Fruit fly (Drosophila melanogaster) whole organism, prepupa: ENCODE measurements around the gene CG15258.

Experiments used
- CG10631 ChIP-seq: fragments of 200-800 bp; sonication (Bioruptor generic); optimal IDR thresholded peaks from 2 replicates; lab custom pipeline; 2016; ENCODE audit warnings: missing biosample characterization, missing genetic modification characterization
- CG10669 ChIP-seq: fragments of 200-800 bp; sonication (Bioruptor generic); optimal IDR thresholded peaks from 3 replicates; lab custom pipeline; 2018; ENCODE audit warnings: missing biosample characterization, mild to moderate bottlenecking, missing genetic modification characterization, moderate library complexity
- CG11294 ChIP-seq: fragments of 200-800 bp; sonication (Bioruptor generic); IDR thresholded peaks from 2 replicates; pipeline ENCODE4 v1.3.6; 2022; ENCODE audit warnings: missing biosample characterization, missing genetic modification characterization
- CG11762 ChIP-seq: fragments of 200-800 bp; sonication (Bioruptor generic); optimal IDR thresholded peaks from 3 replicates; lab custom pipeline; 2016; ENCODE audit warnings: missing biosample characterization, missing genetic modification characterization; ENCODE audit not compliant: insufficient read depth
- CG15336 ChIP-seq: fragments of 200-800 bp; sonication (Bioruptor generic); IDR thresholded peaks from 2 replicates; pipeline ENCODE4 v1.3.6; 2022; ENCODE audit warnings: missing biosample characterization, missing genetic modification characterization
- CG16779 ChIP-seq: fragments of 200-800 bp; sonication (Bioruptor generic); optimal IDR thresholded peaks from 3 replicates; lab custom pipeline; 2017; ENCODE audit warnings: missing biosample characterization, mild to moderate bottlenecking, missing genetic modification characterization
- CG3032 ChIP-seq: fragments of 200-800 bp; optimal IDR thresholded peaks from 2 replicates; lab custom pipeline; 2019; ENCODE audit warnings: missing biosample characterization, mild to moderate bottlenecking, missing genetic modification characterization, moderate library complexity
- CG31627 ChIP-seq: fragments of 200-800 bp; sonication (Bioruptor generic); optimal IDR thresholded peaks from 3 replicates; lab custom pipeline; 2016; ENCODE audit warnings: missing biosample characterization, missing genetic modification characterization
- CG32006 ChIP-seq: fragments of 200-800 bp; sonication (Bioruptor generic); optimal IDR thresholded peaks from 3 replicates; lab custom pipeline; 2017; ENCODE audit warnings: missing biosample characterization, mild to moderate bottlenecking, missing genetic modification characterization
- CG34406 ChIP-seq: fragments of 200-800 bp; sonication (Bioruptor generic); optimal IDR thresholded peaks from 3 replicates; lab custom pipeline; 2016; ENCODE audit warnings: missing biosample characterization, missing genetic modification characterization
- CG3919 ChIP-seq: fragments of 200-800 bp; sonication (Bioruptor generic); optimal IDR thresholded peaks from 3 replicates; lab custom pipeline; 2016; ENCODE audit warnings: missing biosample characterization, missing genetic modification characterization
- CG4318 ChIP-seq: fragments of 200-800 bp; sonication (Bioruptor generic); optimal IDR thresholded peaks from 3 replicates; lab custom pipeline; 2017; ENCODE audit warnings: missing biosample characterization, mild to moderate bottlenecking, missing genetic modification characterization
- CG6163 ChIP-seq: fragments of 200-800 bp; sonication (Bioruptor generic); IDR thresholded peaks from 3 replicates; pipeline ENCODE4 v1.3.6; 2022; ENCODE audit warnings: missing biosample characterization, missing genetic modification characterization
- CG6276 ChIP-seq: fragments of 200-800 bp; sonication (Bioruptor generic); optimal IDR thresholded peaks from 2 replicates; lab custom pipeline; 2017; ENCODE audit warnings: missing biosample characterization, mild to moderate bottlenecking, missing genetic modification characterization
- CG6792 ChIP-seq: fragments of 200-800 bp; sonication (Bioruptor generic); optimal IDR thresholded peaks from 3 replicates; lab custom pipeline; 2016; ENCODE audit warnings: missing biosample characterization, missing genetic modification characterization
- CG7368 ChIP-seq: fragments of 200-800 bp; sonication (Bioruptor generic); optimal IDR thresholded peaks from 3 replicates; lab custom pipeline; 2016; ENCODE audit warnings: missing biosample characterization, missing genetic modification characterization
- CG8119 ChIP-seq: fragments of 200-800 bp; sonication (Bioruptor generic); IDR thresholded peaks from 3 replicates; pipeline ENCODE4 v1.3.6; 2022; ENCODE audit warnings: missing biosample characterization, missing genetic modification characterization
- CG8319 ChIP-seq: fragments of 200-800 bp; sonication (Bioruptor generic); optimal IDR thresholded peaks from 3 replicates; lab custom pipeline; 2016; ENCODE audit warnings: missing biosample characterization, missing genetic modification characterization
- CG8632 ChIP-seq: fragments of 200-800 bp; sonication (Bioruptor generic); optimal IDR thresholded peaks from 3 replicates; lab custom pipeline; 2016; ENCODE audit warnings: missing biosample characterization, missing genetic modification characterization
- CG9139 ChIP-seq: fragments of 200-800 bp; sonication (Bioruptor generic); optimal IDR thresholded peaks from 3 replicates; lab custom pipeline; 2017; ENCODE audit warnings: missing biosample characterization, mild to moderate bottlenecking, missing genetic modification characterization
- Eip75B ChIP-seq: fragments of 200-800 bp; sonication (Bioruptor generic); optimal IDR thresholded peaks from 3 replicates; lab custom pipeline; 2016; ENCODE audit warnings: missing biosample characterization, missing genetic modification characterization
- Eip78C ChIP-seq: fragments of 200-800 bp; sonication (Bioruptor generic); peaks from one replicate; lab custom pipeline; 2016; ENCODE audit warnings: missing biosample characterization, missing genetic modification characterization
- Eip93F ChIP-seq: fragments of 200-800 bp; sonication (Bioruptor generic); optimal IDR thresholded peaks from 2 replicates; lab custom pipeline; 2016; ENCODE audit warnings: missing biosample characterization, mild to moderate bottlenecking, missing genetic modification characterization
- Ets21C ChIP-seq: fragments of 200-800 bp; sonication (Bioruptor generic); optimal IDR thresholded peaks from 3 replicates; lab custom pipeline; 2016; ENCODE audit warnings: missing biosample characterization, missing genetic modification characterization
- Gug ChIP-seq: fragments of 200-800 bp; sonication (Bioruptor generic); IDR thresholded peaks from 2 replicates; pipeline ENCODE4 v1.3.6; 2022; ENCODE audit warnings: missing biosample characterization, missing genetic modification characterization
- Hr38 ChIP-seq: sonication (Bioruptor generic); optimal IDR thresholded peaks from 2 replicates; lab custom pipeline; 2016; ENCODE audit warnings: missing biosample characterization, missing genetic modification characterization
- Hr39 ChIP-seq: fragments of 200-800 bp; sonication (Bioruptor generic); optimal IDR thresholded peaks from 2 replicates; lab custom pipeline; 2016; ENCODE audit warnings: missing biosample characterization, missing genetic modification characterization
- Lpt ChIP-seq: fragments of 200-800 bp; sonication (Bioruptor generic); optimal IDR thresholded peaks from 3 replicates; lab custom pipeline; 2016; ENCODE audit warnings: missing biosample characterization, missing genetic modification characterization
- Met ChIP-seq: fragments of 200-800 bp; sonication (Bioruptor generic); optimal IDR thresholded peaks from 3 replicates; lab custom pipeline; 2016; ENCODE audit warnings: missing biosample characterization, missing genetic modification characterization
- OdsH ChIP-seq: fragments of 200-800 bp; sonication (Bioruptor generic); optimal IDR thresholded peaks from 3 replicates; lab custom pipeline; 2016; ENCODE audit warnings: missing biosample characterization, missing genetic modification characterization
- Smox ChIP-seq: fragments of 200-800 bp; sonication (Bioruptor generic); optimal IDR thresholded peaks from 3 replicates; lab custom pipeline; 2016; ENCODE audit warnings: missing biosample characterization, missing genetic modification characterization
- Sox102F ChIP-seq: fragments of 200-800 bp; sonication (Bioruptor generic); optimal IDR thresholded peaks from 2 replicates; lab custom pipeline; 2016; ENCODE audit warnings: missing biosample characterization, mild to moderate bottlenecking, missing genetic modification characterization
- Sox14 ChIP-seq: fragments of 200-800 bp; sonication (Bioruptor generic); optimal IDR thresholded peaks from 3 replicates; lab custom pipeline; 2016; ENCODE audit warnings: missing biosample characterization, missing genetic modification characterization
- Sox15 ChIP-seq: fragments of 200-800 bp; sonication (Bioruptor generic); optimal IDR thresholded peaks from 3 replicates; lab custom pipeline; 2016; ENCODE audit warnings: missing biosample characterization, missing genetic modification characterization
- achi ChIP-seq: fragments of 200-800 bp; sonication (Bioruptor generic); optimal IDR thresholded peaks from 3 replicates; lab custom pipeline; 2016; ENCODE audit warnings: missing biosample characterization, missing genetic modification characterization
- acj6 ChIP-seq: fragments of 200-800 bp; sonication (Bioruptor generic); optimal IDR thresholded peaks from 3 replicates; lab custom pipeline; 2016; ENCODE audit warnings: missing biosample characterization, missing genetic modification characterization
- cyc ChIP-seq: fragments of 200-800 bp; sonication (Bioruptor generic); optimal IDR thresholded peaks from 3 replicates; lab custom pipeline; 2016; ENCODE audit warnings: missing biosample characterization, missing genetic modification characterization
- dac ChIP-seq: fragments of 200-800 bp; sonication (Bioruptor generic); optimal IDR thresholded peaks from 2 replicates; lab custom pipeline; 2017; ENCODE audit warnings: missing biosample characterization, mild to moderate bottlenecking, missing genetic modification characterization
- dsx ChIP-seq: fragments of 200-800 bp; optimal IDR thresholded peaks from 3 replicates; lab custom pipeline; 2019; ENCODE audit warnings: missing biosample characterization, mild to moderate bottlenecking, missing genetic modification characterization, moderate library complexity; ENCODE audit not compliant: poor library complexity, severe bottlenecking
- eg ChIP-seq: fragments of 200-800 bp; sonication (Bioruptor generic); IDR thresholded peaks from 3 replicates; pipeline ENCODE4 v1.3.6; 2022; ENCODE audit warnings: missing biosample characterization, missing genetic modification characterization
- fd59A ChIP-seq: fragments of 200-800 bp; sonication (Bioruptor generic); optimal IDR thresholded peaks from 2 replicates; lab custom pipeline; 2017; ENCODE audit warnings: missing biosample characterization, mild to moderate bottlenecking, missing genetic modification characterization, missing genetic modification reagents
- fkh ChIP-seq: fragments of 200-800 bp; sonication (Bioruptor generic); optimal IDR thresholded peaks from 3 replicates; lab custom pipeline; 2017; ENCODE audit warnings: missing biosample characterization, mild to moderate bottlenecking, missing genetic modification characterization, moderate library complexity
- net ChIP-seq: fragments of 200-800 bp; sonication (Bioruptor generic); optimal IDR thresholded peaks from 3 replicates; lab custom pipeline; 2016; ENCODE audit warnings: missing biosample characterization, missing genetic modification characterization
- salr ChIP-seq, 2 experiments: fragments of 200-800 bp; sonication (Bioruptor generic); optimal IDR thresholded peaks; 3 replicates each; lab custom pipeline; 2016 to 2018; ENCODE audit warnings: missing biosample characterization in 2 of 2, missing genetic modification characterization in 2 of 2, mild to moderate bottlenecking in 1 of 2
- spab ChIP-seq: fragments of 200-800 bp; sonication (Bioruptor generic); optimal IDR thresholded peaks from 2 replicates; lab custom pipeline; 2017; ENCODE audit warnings: missing biosample characterization, mild to moderate bottlenecking, missing genetic modification characterization, missing genetic modification reagents
- ss ChIP-seq, 2 experiments: fragments of 200-800 bp; sonication (Bioruptor generic); optimal IDR thresholded peaks; 2 replicates in 1 of 2; 3 replicates in 1 of 2; lab custom pipeline; 2017 to 2018; ENCODE audit warnings: mild to moderate bottlenecking in 2 of 2, missing biosample characterization in 2 of 2, missing genetic modification characterization in 2 of 2, moderate library complexity in 1 of 2
- svp ChIP-seq: fragments of 200-800 bp; sonication (Bioruptor generic); peaks from one replicate; lab custom pipeline; 2016; ENCODE audit warnings: missing biosample characterization, missing genetic modification characterization
- topi ChIP-seq: fragments of 200-800 bp; sonication (Bioruptor generic); optimal IDR thresholded peaks from 3 replicates; lab custom pipeline; 2016; ENCODE audit warnings: missing biosample characterization, missing genetic modification characterization
- vri ChIP-seq: fragments of 200-800 bp; sonication (Bioruptor generic); optimal IDR thresholded peaks from 3 replicates; lab custom pipeline; 2016; ENCODE audit warnings: missing biosample characterization, mild to moderate bottlenecking, missing genetic modification characterization

Gene CG15258

DNA sequence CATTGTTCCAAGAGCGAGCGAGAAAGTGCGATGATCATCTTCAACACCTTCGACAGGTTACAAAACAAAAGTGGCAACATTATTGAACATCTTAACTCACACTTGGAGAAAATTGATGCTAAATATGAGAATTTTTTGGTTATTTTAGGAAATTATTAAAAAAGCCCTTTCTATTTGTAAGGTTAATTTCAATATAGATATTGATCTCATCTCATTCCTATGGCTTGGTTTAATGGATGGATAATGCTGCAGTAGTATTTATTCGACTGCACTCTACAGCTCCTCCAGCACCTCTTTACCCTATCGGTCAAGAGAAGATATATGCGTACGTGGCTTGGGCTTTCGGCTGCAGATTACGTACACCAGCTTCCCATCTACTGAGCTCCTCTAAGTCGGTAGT, 25.3 kb upstream of the CG15258 start (continued):
- TF ChIP-seq Eip75B = peak; percentile 29
- TF ChIP-seq CG6276 = no peak
- peak in 1 of 2 experiments; percentile 35 for TF ChIP-seq ss (GFP tag; optimal IDR thresholded peaks at IDR 0.05; lab: Kevin White, UChicago)
- TF ChIP-seq Sox102F (GFP tag; lab: Kevin White, UChicago) = peak; percentile 40
- no peak for TF ChIP-seq CG7368 (GFP tag; lab: Kevin White, UChicago)
- peak; percentile 58 for TF ChIP-seq Met (GFP tag; lab: Kevin White, UChicago)
- no peak for TF ChIP-seq Sox15 (GFP tag; lab: Kevin White, UChicago)
- TF ChIP-seq CG6792 (GFP tag; lab: Kevin White, UChicago) = peak; percentile 4
- TF ChIP-seq eg (GFP tag; lab: Robert Waterston, UW) = no peak
- TF ChIP-seq Lpt (GFP tag; lab: Kevin White, UChicago) = no peak
- peak; percentile 44 for TF ChIP-seq CG31627 (GFP tag; lab: Kevin White, UChicago)
- peak; percentile 79 for TF ChIP-seq svp (GFP tag; lab: Kevin White, UChicago)
- TF ChIP-seq vri = no peak
- TF ChIP-seq, all 60 proteins: peak for 34

DNA sequence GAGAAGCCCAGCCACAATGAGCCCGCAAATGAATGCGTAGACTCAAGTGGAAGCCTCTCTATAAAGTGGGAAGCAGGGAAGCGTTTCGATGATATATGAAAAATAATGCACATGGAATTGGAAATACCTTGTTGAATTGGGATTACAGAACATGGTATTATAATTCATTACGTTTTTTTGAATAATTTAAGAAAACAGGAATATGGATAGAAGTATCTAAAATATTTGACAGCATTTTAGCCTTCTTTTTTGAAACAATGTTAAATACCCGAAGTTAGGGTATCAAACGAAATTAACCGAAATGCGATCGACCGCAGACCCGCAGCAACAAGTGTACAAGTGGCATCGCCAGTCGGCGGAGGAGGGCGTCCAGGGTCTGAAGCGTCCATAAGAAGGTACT, 24.6 kb upstream of the CG15258 start:
- TF ChIP-seq CG32006 (GFP tag; lab: Kevin White, UChicago) = no peak
- peak; percentile 82 for TF ChIP-seq topi
- peak; percentile 26 for TF ChIP-seq Eip93F
- peak; percentile 65 for TF ChIP-seq Ets21C (GFP tag; lab: Kevin White, UChicago)
- peak; percentile 62 for TF ChIP-seq CG34406 (GFP tag; lab: Kevin White, UChicago)
- TF ChIP-seq CG10669 (GFP tag; lab: Kevin White, UChicago) = peak; percentile 85
- peak; percentile 81 for TF ChIP-seq Smox (GFP tag; lab: Kevin White, UChicago)
- peak; percentile 73 for TF ChIP-seq CG6792 (GFP tag; lab: Kevin White, UChicago)
- peak; percentile 84 for TF ChIP-seq dsx
- peak; percentile 75 for TF ChIP-seq acj6 (GFP tag; lab: Kevin White, UChicago)
- TF ChIP-seq net (GFP tag; lab: Kevin White, UChicago) = peak; percentile 19
- peak; percentile 48 for TF ChIP-seq CG7368 (GFP tag; lab: Kevin White, UChicago)
- peak; percentile 17; the same call in 1 of the 3 replicates for TF ChIP-seq CG8119 (GFP tag; lab: Robert Waterston, UW)
- TF ChIP-seq CG16779 (tag; lab: Kevin White, UChicago) = peak; percentile 11
- no peak for TF ChIP-seq Lpt (GFP tag; lab: Kevin White, UChicago)
- TF ChIP-seq CG4318 (GFP tag; lab: Kevin White, UChicago) = no peak
- TF ChIP-seq vri = peak; percentile 72
- TF ChIP-seq fkh (GFP tag; lab: Kevin White, UChicago) = no peak
- peak; percentile 95 for TF ChIP-seq Eip78C (GFP tag; lab: Kevin White, UChicago)
- TF ChIP-seq achi (GFP tag; lab: Kevin White, UChicago) = peak; percentile 59
- peak; percentile 9 for TF ChIP-seq Sox15 (GFP tag; lab: Kevin White, UChicago)
- TF ChIP-seq CG3919 (GFP tag; lab: Kevin White, UChicago) = peak; percentile 76
- TF ChIP-seq cyc (GFP tag; lab: Kevin White, UChicago) = peak; percentile 70
- peak; percentile 69 for TF ChIP-seq Eip75B
- TF ChIP-seq CG8632 (GFP tag; lab: Kevin White, UChicago) = peak; percentile 33
- peak; percentile 77 for TF ChIP-seq Hr39 (GFP tag; lab: Kevin White, UChicago)
- TF ChIP-seq Sox14 (GFP tag; lab: Kevin White, UChicago) = peak; percentile 72
- TF ChIP-seq CG6276 = no peak
- TF ChIP-seq Gug (GFP tag; lab: Robert Waterston, UW) = no peak
- peak; percentile 45 for TF ChIP-seq CG11762
- TF ChIP-seq fd59A (GFP tag; lab: Kevin White, UChicago) = peak; percentile 76
- peak; percentile 90 for TF ChIP-seq CG3032
- no peak for TF ChIP-seq CG11294 (GFP tag; lab: Robert Waterston, UW)
- TF ChIP-seq CG31627 (GFP tag; lab: Kevin White, UChicago) = peak; percentile 71
- peak; percentile 76 for TF ChIP-seq CG9139 (GFP tag; lab: Kevin White, UChicago)
- TF ChIP-seq OdsH (GFP tag; lab: Kevin White, UChicago) = peak; percentile 64
- TF ChIP-seq salr (GFP tag; optimal IDR thresholded peaks at IDR 0.05; lab: Kevin White, UChicago) = peak; percentile 21 to 33
- peak; percentile 55 for TF ChIP-seq CG8319 (GFP tag; lab: Kevin White, UChicago)
- no peak for TF ChIP-seq Hr38
- peak; percentile 80 for TF ChIP-seq spab
- no peak for TF ChIP-seq dac (GFP tag; lab: Kevin White, UChicago)
- TF ChIP-seq CG10631 = peak; percentile 82
- TF ChIP-seq CG6163 (GFP tag; lab: Robert Waterston, UW) = peak; percentile 47; the same call in 2 of the 3 replicates
- peak; percentile 78 to 90 for TF ChIP-seq ss (GFP tag; optimal IDR thresholded peaks at IDR 0.05; lab: Kevin White, UChicago)
- no peak for TF ChIP-seq CG15336 (GFP tag; lab: Robert Waterston, UW)
